Fruit fly (Drosophila melanogaster): ENCODE results near the gene CG11600.

DNA sequence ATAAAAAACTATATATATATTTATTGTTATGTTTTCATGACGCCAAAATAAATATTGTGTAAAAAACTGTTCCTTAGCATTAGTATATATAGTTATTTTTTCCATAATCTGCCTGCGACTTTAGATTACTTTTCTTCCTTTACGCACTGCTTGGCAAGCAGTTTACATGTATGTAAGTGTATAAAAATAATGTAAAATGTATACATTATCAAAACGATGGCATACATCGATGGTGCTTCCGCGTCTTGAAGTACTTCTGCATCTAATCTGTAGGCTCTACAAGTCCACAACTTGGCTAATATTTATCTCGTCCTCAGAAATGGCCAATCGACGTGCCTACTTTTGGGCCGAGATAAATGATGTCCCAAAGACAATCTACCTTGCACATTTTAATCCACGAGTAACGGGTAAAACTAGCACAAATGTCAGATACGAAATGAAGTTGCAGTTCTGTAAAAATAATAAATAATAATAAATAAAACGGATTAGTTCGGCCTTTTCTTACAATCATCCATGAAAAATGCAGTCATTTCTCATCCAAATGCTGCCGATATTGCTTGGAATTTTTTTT is 1.7 kb downstream of the CG11600 start, which contains the start of gene CG11608:
- TF ChIP-seq pan (optimal IDR thresholded peaks at IDR 0.05) (no peak), psq (optimal IDR thresholded peaks at IDR 0.05) (no peak), EcR (GFP tag; optimal IDR thresholded peaks at IDR 0.05) (no peak), usp (GFP tag; optimal IDR thresholded peaks at IDR 0.05) (no peak), Dll (optimal IDR thresholded peaks at IDR 0.05) (no peak), CG8478 (optimal IDR thresholded peaks at IDR 0.05) (no peak)

Data from whole organism.